Fruit fly (Drosophila melanogaster) whole organism, embryonic: ENCODE data around the gene lok.

Source experiments
- Abd-B ChIP-seq: fragments of 200-800 bp; sonication (Bioruptor generic); optimal IDR thresholded peaks from 2 replicates; lab custom pipeline; 2018; ENCODE audit warnings: missing biosample characterization, mild to moderate bottlenecking, missing genetic modification characterization, moderate library complexity
- Asciz ChIP-seq: fragments of 200-800 bp; sonication (Bioruptor generic); optimal IDR thresholded peaks from 2 replicates; lab custom pipeline; 2017; ENCODE audit warnings: missing biosample characterization, mild to moderate bottlenecking, missing genetic modification characterization, missing genetic modification reagents
- CG11247 ChIP-seq: fragments of 200-800 bp; sonication (Bioruptor generic); IDR thresholded peaks from 2 replicates; pipeline ENCODE4 v1.3.6; 2022; ENCODE audit warnings: missing biosample characterization, missing genetic modification characterization
- CG12659 ChIP-seq: fragments of 200-800 bp; sonication (Bioruptor generic); optimal IDR thresholded peaks from 3 replicates; lab custom pipeline; 2017; ENCODE audit warnings: mild to moderate bottlenecking, missing biosample characterization, missing genetic modification reagents, missing genetic modification characterization
- CG15269 ChIP-seq: fragments of 200-800 bp; sonication (Bioruptor generic); optimal IDR thresholded peaks from 2 replicates; lab custom pipeline; 2018; ENCODE audit warnings: missing biosample characterization, mild to moderate bottlenecking, missing genetic modification characterization, moderate library complexity
- CG15514 ChIP-seq: fragments of 200-800 bp; sonication (Bioruptor generic); optimal IDR thresholded peaks from 3 replicates; lab custom pipeline; 2017; ENCODE audit warnings: missing biosample characterization, missing genetic modification characterization, mild to moderate bottlenecking, moderate library complexity, missing genetic modification reagents
- CG30020 ChIP-seq: fragments of 200-800 bp; optimal IDR thresholded peaks from 2 replicates; lab custom pipeline; 2019; ENCODE audit warnings: missing biosample characterization, mild to moderate bottlenecking, missing genetic modification characterization, moderate library complexity
- CG32772 ChIP-seq: fragments of 200-800 bp; sonication (Bioruptor generic); IDR thresholded peaks from 2 replicates; pipeline ENCODE4 v1.3.6; 2022; ENCODE audit warnings: missing biosample characterization, missing genetic modification characterization
- CG3407 ChIP-seq: fragments of 200-800 bp; sonication (Bioruptor generic); optimal IDR thresholded peaks from 2 replicates; lab custom pipeline; 2018; ENCODE audit warnings: missing biosample characterization, mild to moderate bottlenecking, missing genetic modification characterization
- CG34422 ChIP-seq: fragments of 200-800 bp; sonication (Bioruptor generic); IDR thresholded peaks from 3 replicates; pipeline ENCODE4 v1.3.6; 2022; ENCODE audit warnings: missing biosample characterization, missing genetic modification characterization
- CG3995 ChIP-seq: fragments of 200-800 bp; sonication (Bioruptor generic); optimal IDR thresholded peaks from 3 replicates; lab custom pipeline; 2016; ENCODE audit warnings: missing biosample characterization, missing genetic modification characterization
- CG6854 ChIP-seq: fragments of 200-800 bp; sonication (Bioruptor generic); optimal IDR thresholded peaks from 3 replicates; lab custom pipeline; 2017; ENCODE audit warnings: missing biosample characterization, mild to moderate bottlenecking, missing genetic modification characterization
- CG8478 ChIP-seq: fragments of >200 bp; optimal IDR thresholded peaks from 2 replicates; lab custom pipeline; 2018
- CkIIα-i1 ChIP-seq: fragments of 200-800 bp; sonication (Bioruptor generic); IDR thresholded peaks from 2 replicates; pipeline ENCODE4 v1.3.6; 2022; ENCODE audit warnings: missing biosample characterization, missing genetic modification characterization
- Doc2 ChIP-seq: fragments of 200-800 bp; sonication (Bioruptor generic); IDR thresholded peaks from 2 replicates; pipeline ENCODE4 v1.3.6; 2022; ENCODE audit warnings: missing biosample characterization, missing genetic modification characterization
- HmgZ ChIP-seq: fragments of 200-800 bp; sonication (Bioruptor generic); optimal IDR thresholded peaks from 2 replicates; lab custom pipeline; 2018; ENCODE audit warnings: missing biosample characterization, mild to moderate bottlenecking, missing genetic modification characterization
- Kr ChIP-seq: fragments of 200-800 bp; sonication (Bioruptor generic); optimal IDR thresholded peaks from 2 replicates; lab custom pipeline; 2017; ENCODE audit warnings: missing biosample characterization, mild to moderate bottlenecking, missing genetic modification characterization
- Lpt ChIP-seq: fragments of >200 bp; optimal IDR thresholded peaks from 2 replicates; lab custom pipeline; 2018; ENCODE audit warnings: missing biosample characterization, missing genetic modification characterization
- Nf-YC ChIP-seq: fragments of 200-800 bp; optimal IDR thresholded peaks from 3 replicates; lab custom pipeline; 2019; ENCODE audit warnings: missing biosample characterization, mild to moderate bottlenecking, missing genetic modification characterization, moderate library complexity
- Oli ChIP-seq: fragments of 200-800 bp; sonication (Bioruptor generic); optimal IDR thresholded peaks from 2 replicates; lab custom pipeline; 2018; ENCODE audit warnings: missing biosample characterization, mild to moderate bottlenecking, missing genetic modification characterization, moderate library complexity
- Scr ChIP-seq: fragments of 200-800 bp; sonication (Bioruptor generic); IDR thresholded peaks from 2 replicates; pipeline ENCODE4 v1.3.6; 2022; ENCODE audit warnings: missing biosample characterization, missing genetic modification characterization; ENCODE audit not compliant: partially characterized antibody
- Sin3A ChIP-seq: fragments of >200 bp; optimal IDR thresholded peaks from 2 replicates; lab custom pipeline; 2018
- Sox100B ChIP-seq: fragments of 200-800 bp; sonication (Bioruptor generic); optimal IDR thresholded peaks from 3 replicates; lab custom pipeline; 2018; ENCODE audit warnings: missing biosample characterization, mild to moderate bottlenecking, missing genetic modification characterization
- Vsx1 ChIP-seq: fragments of 200-800 bp; sonication (Bioruptor generic); optimal IDR thresholded peaks from 2 replicates; lab custom pipeline; 2017; ENCODE audit warnings: missing biosample characterization, mild to moderate bottlenecking, missing genetic modification characterization, missing genetic modification reagents
- abd-A ChIP-seq: fragments of 200-800 bp; sonication (Bioruptor generic); optimal IDR thresholded peaks from 3 replicates; lab custom pipeline; 2019; ENCODE audit warnings: missing biosample characterization, mild to moderate bottlenecking, missing genetic modification characterization, moderate library complexity
- ara ChIP-seq: fragments of 200-800 bp; sonication (Bioruptor generic); IDR thresholded peaks from 2 replicates; pipeline ENCODE4 v1.3.6; 2022; ENCODE audit warnings: missing biosample characterization, missing genetic modification characterization
- bab2 ChIP-seq: fragments of 200-800 bp; sonication (Bioruptor generic); optimal IDR thresholded peaks from 2 replicates; lab custom pipeline; 2016; ENCODE audit warnings: missing biosample characterization, missing genetic modification characterization
- bcd ChIP-seq: fragments of 200-800 bp; sonication (Bioruptor generic); optimal IDR thresholded peaks from 2 replicates; lab custom pipeline; 2017; ENCODE audit warnings: missing biosample characterization, mild to moderate bottlenecking, missing genetic modification characterization
- bowl ChIP-seq: fragments of 200-800 bp; sonication (Bioruptor generic); IDR thresholded peaks from 2 replicates; pipeline ENCODE4 v1.3.6; 2022; ENCODE audit warnings: missing biosample characterization, missing genetic modification characterization
- cato ChIP-seq: fragments of 200-800 bp; sonication (Bioruptor generic); optimal IDR thresholded peaks from 2 replicates; lab custom pipeline; 2016; ENCODE audit warnings: missing biosample characterization, missing genetic modification characterization, borderline replicate concordance
- dati ChIP-seq: fragments of 200-800 bp; sonication (Bioruptor generic); IDR thresholded peaks from 2 replicates; pipeline ENCODE4 v1.3.6; 2022; ENCODE audit warnings: missing biosample characterization, missing genetic modification characterization
- dimm ChIP-seq: fragments of 200-800 bp; sonication (Bioruptor generic); IDR thresholded peaks from 2 replicates; pipeline ENCODE4 v1.3.6; 2022; ENCODE audit warnings: missing biosample characterization, missing genetic modification characterization
- dmrt11E ChIP-seq: fragments of 200-800 bp; sonication (Bioruptor generic); optimal IDR thresholded peaks from 3 replicates; lab custom pipeline; 2018; ENCODE audit warnings: missing biosample characterization, mild to moderate bottlenecking, missing genetic modification characterization, moderate library complexity
- emc ChIP-seq: fragments of 200-800 bp; sonication (Bioruptor generic); optimal IDR thresholded peaks from 2 replicates; lab custom pipeline; 2016; ENCODE audit warnings: missing biosample characterization, missing genetic modification characterization
- fd96Cb ChIP-seq: fragments of 200-800 bp; sonication (Bioruptor generic); optimal IDR thresholded peaks from 2 replicates; lab custom pipeline; 2018; ENCODE audit warnings: missing biosample characterization, mild to moderate bottlenecking, missing genetic modification characterization, moderate library complexity
- fu2 ChIP-seq: fragments of 200-800 bp; sonication (Bioruptor generic); optimal IDR thresholded peaks from 2 replicates; lab custom pipeline; 2016; ENCODE audit warnings: missing biosample characterization, missing genetic modification characterization
- gem ChIP-seq: fragments of 200-800 bp; sonication (Bioruptor generic); optimal IDR thresholded peaks from 2 replicates; lab custom pipeline; 2019; ENCODE audit warnings: missing biosample characterization, mild to moderate bottlenecking, missing genetic modification characterization, moderate library complexity
- hb ChIP-seq: fragments of 200-800 bp; sonication (Bioruptor generic); IDR thresholded peaks from 3 replicates; pipeline ENCODE4 v1.3.6; 2022; ENCODE audit warnings: missing biosample characterization, missing genetic modification characterization; ENCODE audit not compliant: partially characterized antibody
- ind ChIP-seq: fragments of 200-800 bp; sonication (Bioruptor generic); optimal IDR thresholded peaks from 3 replicates; lab custom pipeline; 2016; ENCODE audit warnings: missing biosample characterization, missing genetic modification characterization
- inv ChIP-seq: fragments of 200-800 bp; sonication (Bioruptor generic); IDR thresholded peaks from 2 replicates; pipeline ENCODE4 v1.3.6; 2022; ENCODE audit warnings: missing biosample characterization, missing genetic modification characterization; ENCODE audit not compliant: partially characterized antibody
- ken ChIP-seq: fragments of 200-800 bp; sonication (Bioruptor generic); IDR thresholded peaks from 3 replicates; pipeline ENCODE4 v1.3.6; 2022; ENCODE audit warnings: missing biosample characterization, missing genetic modification characterization
- klu ChIP-seq: fragments of 200-800 bp; sonication (Bioruptor generic); IDR thresholded peaks from 2 replicates; pipeline ENCODE4 v1.3.6; 2022; ENCODE audit warnings: missing biosample characterization, missing genetic modification characterization
- lab ChIP-seq: fragments of 200-800 bp; sonication (Bioruptor generic); optimal IDR thresholded peaks from 3 replicates; lab custom pipeline; 2017; ENCODE audit warnings: missing biosample characterization, missing genetic modification characterization, mild to moderate bottlenecking, moderate library complexity, missing genetic modification reagents
- lbe ChIP-seq: fragments of 200-800 bp; sonication (Bioruptor generic); optimal IDR thresholded peaks from 2 replicates; lab custom pipeline; 2016; ENCODE audit warnings: missing biosample characterization, mild to moderate bottlenecking, missing genetic modification characterization
- nerfin-2 ChIP-seq: fragments of 200-800 bp; sonication (Bioruptor generic); IDR thresholded peaks from 2 replicates; pipeline ENCODE4 v1.3.6; 2022; ENCODE audit warnings: missing biosample characterization, missing genetic modification characterization; ENCODE audit not compliant: partially characterized antibody
- seq ChIP-seq: fragments of 200-800 bp; sonication (Bioruptor generic); IDR thresholded peaks from 2 replicates; pipeline ENCODE4 v1.3.6; 2022; ENCODE audit warnings: missing biosample characterization, missing genetic modification characterization
- sug ChIP-seq: fragments of 200-800 bp; optimal IDR thresholded peaks from 2 replicates; lab custom pipeline; 2019; ENCODE audit warnings: missing biosample characterization, mild to moderate bottlenecking, missing genetic modification characterization, moderate library complexity
- tna ChIP-seq: fragments of 200-800 bp; sonication (Bioruptor generic); IDR thresholded peaks from 2 replicates; pipeline ENCODE4 v1.3.6; 2022; ENCODE audit warnings: missing biosample characterization, missing genetic modification characterization; ENCODE audit not compliant: partially characterized antibody
- toy ChIP-seq: fragments of 200-800 bp; sonication (Bioruptor generic); IDR thresholded peaks from 2 replicates; pipeline ENCODE4 v1.3.6; 2022; ENCODE audit warnings: missing biosample characterization, missing genetic modification characterization

lok gene

DNA sequence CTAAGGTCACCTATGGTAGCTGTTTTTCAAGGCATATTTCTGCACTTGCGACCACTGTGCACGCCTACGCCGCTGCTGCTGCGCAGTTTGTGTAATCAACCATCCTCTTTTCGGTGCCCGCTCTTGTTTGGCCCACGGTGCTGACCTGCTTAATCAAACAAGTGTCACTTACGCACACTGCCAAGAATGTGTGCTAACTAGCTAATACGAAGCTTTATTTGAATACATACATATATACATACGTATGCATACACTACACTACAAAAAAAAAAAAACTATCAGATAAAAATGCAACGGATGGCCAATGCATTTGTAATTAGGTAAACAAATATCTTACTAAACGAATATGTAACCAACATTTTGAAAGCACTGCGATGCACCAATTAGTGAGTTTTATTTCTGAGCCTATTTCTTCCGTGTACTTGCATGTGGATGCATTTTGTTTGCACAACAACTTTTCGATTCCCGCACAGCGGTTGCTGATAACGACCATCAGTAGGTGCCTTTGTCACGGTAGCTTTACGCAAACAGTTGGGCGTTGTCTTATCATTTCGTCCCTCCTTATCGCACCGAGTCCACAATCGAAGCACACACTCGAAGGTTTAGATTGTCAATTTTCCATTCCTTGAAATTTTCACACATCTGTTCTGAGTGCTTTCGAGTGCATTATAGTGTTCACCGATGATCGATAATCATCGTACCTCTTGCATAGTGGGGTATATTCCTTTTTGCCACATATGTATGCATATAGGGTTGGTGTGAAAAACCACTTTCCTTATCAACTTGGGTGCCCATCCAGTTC, 25.3 kb downstream of the lok start (continued):
- TF ChIP-seq toy (GFP tag; lab: Robert Waterston, UW) (peak; percentile 61), Abd-B (GFP tag; lab: Kevin White, UChicago) (peak; percentile 37), Sox100B (GFP tag; lab: Kevin White, UChicago) (peak; percentile 88), CG15269 (tag; lab: Kevin White, UChicago) (peak; percentile 83), ken (GFP tag; lab: Robert Waterston, UW) (peak; percentile 85; the same call in 2 of the 3 replicates), Asciz (GFP tag; lab: Kevin White, UChicago) (peak; percentile 90), gem (tag; lab: Kevin White, UChicago) (peak; percentile 88), lab (GFP tag; lab: Kevin White, UChicago) (peak; percentile 83), fu2 (GFP tag; lab: Kevin White, UChicago) (peak; percentile 63), bowl (GFP tag; lab: Robert Waterston, UW) (peak; percentile 62), HmgZ (peak; percentile 53), lbe (GFP tag; lab: Kevin White, UChicago) (peak; percentile 93), dmrt11E (tag; lab: Kevin White, UChicago) (peak; percentile 80), Kr (peak; percentile 71), Lpt (GFP tag; lab: Kevin White, UChicago) (no peak), seq (GFP tag; lab: Robert Waterston, UW) (peak; percentile 90), sug (tag; lab: Kevin White, UChicago) (peak; percentile 91), dati (GFP tag; lab: Robert Waterston, UW) (peak; percentile 83), CG3407 (GFP tag; lab: Kevin White, UChicago) (peak; percentile 83), CG32772 (GFP tag; lab: Robert Waterston, UW) (peak; percentile 85), Sin3A (no peak), Scr (GFP tag; lab: Robert Waterston, UW) (no peak), nerfin-2 (no peak), ind (GFP tag; lab: Kevin White, UChicago) (peak; percentile 74), CG3995 (GFP tag; lab: Kevin White, UChicago) (peak; percentile 2), fd96Cb (tag; lab: Kevin White, UChicago) (peak; percentile 80), CG30020 (tag; lab: Kevin White, UChicago) (no peak), bcd (GFP tag; lab: Kevin White, UChicago) (peak; percentile 69), Oli (tag; lab: Kevin White, UChicago) (peak; percentile 81), inv (GFP tag; lab: Robert Waterston, UW) (no peak), CG6854 (GFP tag; lab: Kevin White, UChicago) (peak; percentile 71), CG34422 (GFP tag; lab: Robert Waterston, UW) (peak; percentile 73), Nf-YC (tag; lab: Kevin White, UChicago) (peak; percentile 56), CG8478 (lab: Kevin White, UChicago) (no peak), emc (GFP tag; lab: Kevin White, UChicago) (peak; percentile 32), tna (GFP tag; lab: Robert Waterston, UW) (peak; percentile 8), CkIIα-i1 (no peak), cato (GFP tag; lab: Kevin White, UChicago) (peak; percentile 62), bab2 (GFP tag; lab: Kevin White, UChicago) (peak; percentile 85), klu (peak; percentile 42; the same call in 1 of the 2 replicates), hb (GFP tag; lab: Robert Waterston, UW) (0 out of 3 replicates have a peak, but pooled peaks have one; percentile 57), Doc2 (GFP tag; lab: Robert Waterston, UW) (peak; percentile 42; the same call in 1 of the 2 replicates), CG11247 (GFP tag; lab: Robert Waterston, UW) (peak; percentile 63; the same call in 1 of the 2 replicates), dimm (GFP tag; lab: Robert Waterston, UW) (peak; percentile 87), abd-A (tag; lab: Kevin White, UChicago) (peak; percentile 19), CG15514 (peak; percentile 71), CG12659 (GFP tag; lab: Kevin White, UChicago) (peak; percentile 77), Vsx1 (GFP tag; lab: Kevin White, UChicago) (peak; percentile 91), ara (GFP tag; lab: Robert Waterston, UW) (peak; percentile 93)
